Fruit fly (Drosophila melanogaster): Measurements from ENCODE around the gene BBIP1.

DNA sequence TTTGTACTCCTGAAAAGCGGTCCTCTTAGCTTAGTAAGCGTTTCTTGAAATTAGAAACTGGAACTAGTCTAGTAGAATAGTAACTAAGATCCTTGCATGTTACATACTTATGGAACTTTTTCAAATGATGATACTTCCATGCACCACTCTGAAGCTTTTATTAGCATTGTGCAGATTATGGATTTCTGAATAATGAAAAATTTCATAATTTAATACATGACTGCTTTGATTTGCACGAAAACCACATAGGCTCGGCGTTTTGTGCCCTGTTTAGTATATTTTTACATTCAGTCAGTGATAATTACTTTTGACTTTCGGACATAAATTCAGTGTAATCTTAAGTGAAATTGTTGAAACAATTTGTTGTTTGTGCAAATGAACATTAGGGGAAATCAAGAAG, 49.0 kb upstream of the BBIP1 start, which contains the start of gene CG43675:
- no peak for TF ChIP-seq psq (optimal IDR thresholded peaks at IDR 0.05)
- no peak for TF ChIP-seq usp (GFP tag; optimal IDR thresholded peaks at IDR 0.05)
